Worm (Caenorhabditis elegans): ENCODE measurements around the gene F42C5.3.

ce11 chrIV:7324913-7325312, 37.5 kb upstream of the F42C5.3 start:
- TF ChIP-seq mef-2 (tag; optimal IDR thresholded peaks at IDR 0.05), result no peak
- no peak for TF ChIP-seq hlh-17 (GFP tag; optimal IDR thresholded peaks at IDR 0.05; ENCODE audit: borderline replicate concordance)

All from whole organism, L1 larva.